Worm (Caenorhabditis elegans): Measurements from ENCODE around the gene C48B4.10.

- no peak for TF ChIP-seq him-1 (tag; optimal IDR thresholded peaks at IDR 0.05)
- no peak for TF ChIP-seq W03F9.2 (tag; optimal IDR thresholded peaks at IDR 0.05)
- no peak for TF ChIP-seq dao-5 (tag; optimal IDR thresholded peaks at IDR 0.05)
Observed at ce11 chrIII:9600645-9601044, 36.3 kb upstream of the C48B4.10 start, which contains the start of gene F58A4.2.
